Fruit fly (Drosophila melanogaster): Measurements from ENCODE around the gene Desi.

The Desi gene

DNA sequence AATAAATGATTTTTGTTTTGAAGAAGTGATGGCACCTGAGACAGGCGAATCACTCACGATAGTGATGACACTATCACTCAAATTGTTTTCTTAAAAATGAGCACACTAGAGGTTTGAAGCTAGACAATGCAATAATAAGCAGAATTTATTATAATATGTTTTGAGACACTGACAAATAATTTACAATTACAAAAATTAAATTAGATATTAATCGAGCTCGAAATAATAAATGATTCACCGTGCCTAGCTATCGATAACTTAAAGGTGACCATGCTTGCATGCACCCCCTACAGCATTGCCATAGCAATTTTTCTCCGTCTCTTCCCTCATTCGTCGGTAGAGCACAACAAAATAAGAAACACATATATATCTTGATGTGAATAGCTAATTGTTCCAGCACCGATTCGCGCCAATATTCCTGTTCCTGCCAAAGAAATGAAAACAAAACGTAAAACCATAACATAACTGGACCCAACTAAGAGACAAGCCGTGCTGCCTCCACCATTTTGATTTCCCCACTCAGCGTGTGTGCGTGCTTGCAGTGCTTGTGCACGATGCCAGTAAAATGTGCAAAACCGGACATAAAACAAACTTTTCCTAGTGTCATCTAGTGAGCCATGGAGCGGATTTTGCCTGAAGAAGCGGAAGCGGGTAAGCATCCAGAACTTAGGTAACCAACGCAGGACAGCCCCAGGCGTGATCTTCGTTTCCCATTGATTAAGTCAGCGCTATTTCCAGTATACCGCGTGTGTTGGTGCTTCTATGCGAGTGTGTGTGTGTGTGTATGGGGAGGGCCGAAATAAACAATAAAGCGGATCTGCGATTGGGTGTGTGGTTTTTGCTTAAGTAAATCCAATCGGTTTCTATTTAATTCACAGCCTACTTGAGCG, 18.2 kb upstream of the Desi start, which contains the start of the genes MED7 and Cap-H2 (continued):
- no peak for TF ChIP-seq fd85E (GFP tag; optimal IDR thresholded peaks at IDR 0.05)
- peak; percentile 94 for TF ChIP-seq Eip78C (GFP tag)
- TF ChIP-seq Eip93F (GFP tag; optimal IDR thresholded peaks at IDR 0.05): no peak
- TF ChIP-seq Hr4 (GFP tag; optimal IDR thresholded peaks at IDR 0.05): peak; percentile 78
- no peak for TF ChIP-seq CG6792 (GFP tag; optimal IDR thresholded peaks at IDR 0.05)
- peak; percentile 61 for TF ChIP-seq CG11294 (GFP tag; IDR thresholded peaks at IDR 0.05)
- no peak for TF ChIP-seq CG32006 (GFP tag; optimal IDR thresholded peaks at IDR 0.05)
- no peak for TF ChIP-seq ss (GFP tag; optimal IDR thresholded peaks at IDR 0.05)
- no peak for TF ChIP-seq spab (GFP tag; optimal IDR thresholded peaks at IDR 0.05)
- no peak for TF ChIP-seq CG8632 (GFP tag; optimal IDR thresholded peaks at IDR 0.05)
- TF ChIP-seq salr (GFP tag; optimal IDR thresholded peaks at IDR 0.05): no peak
- TF ChIP-seq CG16779 (tag; optimal IDR thresholded peaks at IDR 0.05): no peak
- peak; percentile 55 for TF ChIP-seq vri (GFP tag; optimal IDR thresholded peaks at IDR 0.05)
- TF ChIP-seq CG15336 (GFP tag; IDR thresholded peaks at IDR 0.05): no peak
- TF ChIP-seq Eip75B (GFP tag; optimal IDR thresholded peaks at IDR 0.05): peak; percentile 77
- TF ChIP-seq CG11762 (GFP tag; optimal IDR thresholded peaks at IDR 0.05; ENCODE audit: insufficient read depth): peak; percentile 33
- peak; percentile 80 for TF ChIP-seq Smox (GFP tag; optimal IDR thresholded peaks at IDR 0.05)
- peak; percentile 65 for TF ChIP-seq Gug (GFP tag; IDR thresholded peaks at IDR 0.05)
- peak; percentile 58 for TF ChIP-seq achi (GFP tag; optimal IDR thresholded peaks at IDR 0.05)

dm6 chr3R:10761980-10762379, 17.4 kb upstream of the Desi start:
- TF ChIP-seq Smox (GFP tag; optimal IDR thresholded peaks at IDR 0.05): peak; percentile 5
- TF ChIP-seq CG31627 (GFP tag; optimal IDR thresholded peaks at IDR 0.05): peak; percentile 26
- TF ChIP-seq esn (GFP tag; optimal IDR thresholded peaks at IDR 0.05): peak; percentile 20
- 0 out of 2 replicates have a peak, but pooled peaks have one; percentile 14 for TF ChIP-seq CG11294 (GFP tag; IDR thresholded peaks at IDR 0.05)
- TF ChIP-seq net (GFP tag; optimal IDR thresholded peaks at IDR 0.05): no peak

DNA sequence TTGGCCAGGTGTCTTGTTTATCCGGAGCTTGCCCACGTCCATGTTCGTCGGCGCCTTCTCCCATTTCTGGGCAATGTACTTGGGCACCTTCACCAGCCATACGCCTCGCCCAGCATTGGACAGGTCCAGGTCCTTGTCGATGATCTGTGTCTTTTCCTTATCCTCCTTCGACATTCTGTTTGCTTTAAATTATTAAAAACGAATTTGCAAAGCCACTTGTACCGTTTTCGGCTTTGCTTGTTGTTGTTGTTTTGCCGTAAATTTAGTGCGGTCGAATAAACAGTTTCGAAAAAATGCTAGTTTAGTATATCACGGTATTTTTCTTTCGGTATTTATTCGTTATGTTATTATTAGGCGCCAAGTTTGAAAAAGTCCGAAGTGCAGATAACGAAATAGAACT, 11.8 kb upstream of the Desi start, which contains the start of gene TfIIFbeta:
Gene TfIIFbeta, minus strand, starts transcription at position 279 of the 400 bp plus-strand sequence.
- no peak for TF ChIP-seq CG6276 (GFP tag; optimal IDR thresholded peaks at IDR 0.05)

DNA sequence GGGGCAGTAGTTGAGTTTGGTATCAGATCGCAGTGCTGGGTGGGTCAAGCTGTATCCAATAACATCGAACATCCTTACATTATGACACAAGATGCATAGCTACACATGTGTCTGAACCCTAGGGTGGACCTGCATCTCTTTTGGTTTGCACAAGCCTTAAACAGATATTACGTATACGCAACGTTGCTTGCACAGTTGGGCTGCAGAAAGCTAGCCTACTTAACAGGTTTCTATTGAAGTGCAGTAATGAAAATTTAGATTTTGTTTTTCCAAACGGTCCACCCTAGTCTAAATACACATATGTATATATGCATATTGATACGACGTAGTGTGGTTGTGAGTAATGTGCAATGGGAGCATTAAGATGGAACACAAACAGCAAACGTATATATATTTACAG, 4.1 kb upstream of the Desi start:
- TF ChIP-seq lz (GFP tag; optimal IDR thresholded peaks at IDR 0.05): peak; percentile 12
- no peak for TF ChIP-seq CG6808 (GFP tag; optimal IDR thresholded peaks at IDR 0.05)
- no peak for TF ChIP-seq CG9139 (GFP tag; optimal IDR thresholded peaks at IDR 0.05)
- TF ChIP-seq achi (GFP tag; optimal IDR thresholded peaks at IDR 0.05): no peak
- no peak for TF ChIP-seq Gug (GFP tag; IDR thresholded peaks at IDR 0.05)
- TF ChIP-seq dac (GFP tag; optimal IDR thresholded peaks at IDR 0.05): no peak
- no peak for TF ChIP-seq CG8632 (GFP tag; optimal IDR thresholded peaks at IDR 0.05)
- peak; percentile 2 for TF ChIP-seq CG6792 (GFP tag; optimal IDR thresholded peaks at IDR 0.05)
- TF ChIP-seq acj6 (GFP tag; optimal IDR thresholded peaks at IDR 0.05): peak; percentile 26
- TF ChIP-seq fd85E (GFP tag; optimal IDR thresholded peaks at IDR 0.05): no peak
- peak; percentile 23 for TF ChIP-seq CG11762 (GFP tag; optimal IDR thresholded peaks at IDR 0.05; ENCODE audit: insufficient read depth)
- TF ChIP-seq CG11294 (GFP tag; IDR thresholded peaks at IDR 0.05): peak; percentile 42; the same call in 1 of the 2 replicates
- peak; percentile 36 for TF ChIP-seq Hr4 (GFP tag; optimal IDR thresholded peaks at IDR 0.05)
- TF ChIP-seq CG10669 (GFP tag; optimal IDR thresholded peaks at IDR 0.05): no peak
- TF ChIP-seq Eip75B (GFP tag; optimal IDR thresholded peaks at IDR 0.05): peak; percentile 52
- no peak for TF ChIP-seq Sox102F (GFP tag; optimal IDR thresholded peaks at IDR 0.05)
- TF ChIP-seq CG15336 (GFP tag; IDR thresholded peaks at IDR 0.05): peak; percentile 67
- no peak for TF ChIP-seq CG16779 (tag; optimal IDR thresholded peaks at IDR 0.05)
- TF ChIP-seq cyc (GFP tag; optimal IDR thresholded peaks at IDR 0.05): peak; percentile 26
- no peak for TF ChIP-seq spab (GFP tag; optimal IDR thresholded peaks at IDR 0.05)
- TF ChIP-seq OdsH (GFP tag; optimal IDR thresholded peaks at IDR 0.05): no peak
- no peak for TF ChIP-seq CG8319 (GFP tag; optimal IDR thresholded peaks at IDR 0.05)
- TF ChIP-seq CG3919 (GFP tag; optimal IDR thresholded peaks at IDR 0.05): no peak
- no peak for TF ChIP-seq Blimp-1 (GFP tag; optimal IDR thresholded peaks at IDR 0.05)
- peak; percentile 34 for TF ChIP-seq Sox14 (GFP tag; optimal IDR thresholded peaks at IDR 0.05)
- TF ChIP-seq Lpt (GFP tag; optimal IDR thresholded peaks at IDR 0.05): peak; percentile 9
- TF ChIP-seq eg (GFP tag; IDR thresholded peaks at IDR 0.05): no peak; the same call in none of the 3 replicates
- no peak for TF ChIP-seq svp (GFP tag)
- peak; percentile 40 for TF ChIP-seq pdm3 (GFP tag; optimal IDR thresholded peaks at IDR 0.05)
- no peak for TF ChIP-seq CG6854 (GFP tag; optimal IDR thresholded peaks at IDR 0.05)
- TF ChIP-seq dsx (GFP tag; optimal IDR thresholded peaks at IDR 0.05; ENCODE audit: poor library complexity, severe bottlenecking): no peak
